Fruit fly (Drosophila melanogaster): ENCODE results near the gene loh.

The loh gene

DNA sequence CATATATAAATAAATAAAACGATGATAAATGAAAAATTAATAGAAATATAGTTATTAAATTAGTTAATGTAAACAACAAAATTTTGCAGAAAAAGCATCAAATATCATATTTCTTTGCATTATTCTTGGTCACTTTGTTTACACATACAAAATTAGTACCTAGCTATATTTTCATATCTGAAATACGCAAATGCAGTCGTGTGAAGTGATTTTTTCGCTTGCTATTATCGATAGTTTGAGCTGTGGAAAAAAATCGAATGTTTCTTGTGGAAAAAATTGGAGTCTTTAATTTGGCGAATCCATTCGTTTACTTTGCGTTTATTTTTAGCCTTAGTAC lies 45.9 kb upstream of the loh start, which contains the start of gene Cnot4 (continued):
- TF ChIP-seq D (optimal IDR thresholded peaks at IDR 0.05) (no peak), D (GFP tag; optimal IDR thresholded peaks at IDR 0.05) (no peak), gt (GFP tag; IDR thresholded peaks at IDR 0.05) (no peak), Doc3 (GFP tag; IDR thresholded peaks at IDR 0.05; ENCODE audit: partially characterized antibody) (peak; percentile 38; the same call in 1 of the 3 replicates), knrl (GFP tag; IDR thresholded peaks at IDR 0.05; ENCODE audit: partially characterized antibody) (peak; percentile 48; the same call in 2 of the 3 replicates), mirr (GFP tag; optimal IDR thresholded peaks at IDR 0.05) (no peak), br (optimal IDR thresholded peaks at IDR 0.05) (no peak), CG14014 (GFP tag; IDR thresholded peaks at IDR 0.05) (no peak), Hsf (GFP tag; optimal IDR thresholded peaks at IDR 0.05) (no peak), sd (tag; optimal IDR thresholded peaks at IDR 0.05) (no peak), sens-2 (GFP tag; IDR thresholded peaks at IDR 0.05) (no peak), Taf1 (GFP tag; IDR thresholded peaks at IDR 0.05) (no peak), ttk (GFP tag; IDR thresholded peaks at IDR 0.05) (no peak), CG17912 (GFP tag; optimal IDR thresholded peaks at IDR 0.05) (no peak), CG12744 (GFP tag; optimal IDR thresholded peaks at IDR 0.05) (no peak), Ets97D (GFP tag; optimal IDR thresholded peaks at IDR 0.05) (no peak), peb (GFP tag; IDR thresholded peaks at IDR 0.05) (no peak), CG30403 (GFP tag; optimal IDR thresholded peaks at IDR 0.05) (no peak), Six4 (GFP tag; optimal IDR thresholded peaks at IDR 0.05) (no peak), CG32772 (GFP tag; IDR thresholded peaks at IDR 0.05) (no peak), phol (tag; optimal IDR thresholded peaks at IDR 0.05) (peak; percentile 23), CG34422 (GFP tag; IDR thresholded peaks at IDR 0.05) (0 out of 3 replicates have a peak, but pooled peaks have one; percentile 11), CG4404 (GFP tag; IDR thresholded peaks at IDR 0.05) (no peak), Sox102F (GFP tag; optimal IDR thresholded peaks at IDR 0.05) (no peak), insv (GFP tag; optimal IDR thresholded peaks at IDR 0.05) (no peak), az2 (GFP tag; optimal IDR thresholded peaks at IDR 0.05) (no peak), tx (GFP tag; optimal IDR thresholded peaks at IDR 0.05) (no peak), Hey (tag; optimal IDR thresholded peaks at IDR 0.05) (no peak), Vsx1 (GFP tag; optimal IDR thresholded peaks at IDR 0.05) (no peak), CG32532 (GFP tag; IDR thresholded peaks at IDR 0.05) (no peak), ase (GFP tag; IDR thresholded peaks at IDR 0.05) (no peak), CG1792 (GFP tag; optimal IDR thresholded peaks at IDR 0.05) (no peak), bigmax (GFP tag; optimal IDR thresholded peaks at IDR 0.05) (no peak), yki (optimal IDR thresholded peaks at IDR 0.05) (no peak), CG4617 (GFP tag; optimal IDR thresholded peaks at IDR 0.05; ENCODE audit: borderline replicate concordance) (no peak), gsb-n (tag; optimal IDR thresholded peaks at IDR 0.05) (peak; percentile 44), unpg (GFP tag; optimal IDR thresholded peaks at IDR 0.05) (no peak), bab2 (GFP tag; optimal IDR thresholded peaks at IDR 0.05) (no peak), CG2199 (GFP tag; IDR thresholded peaks at IDR 0.05) (no peak), CG9437 (GFP tag; optimal IDR thresholded peaks at IDR 0.05) (peak; percentile 35), CG7963 (GFP tag; IDR thresholded peaks at IDR 0.05; ENCODE audit: partially characterized antibody) (no peak), ro (GFP tag; IDR thresholded peaks at IDR 0.05) (no peak), Bteb2 (GFP tag; optimal IDR thresholded peaks at IDR 0.05) (no peak), Bdp1 (GFP tag; optimal IDR thresholded peaks at IDR 0.05) (no peak), CG4707 (GFP tag; optimal IDR thresholded peaks at IDR 0.05) (no peak), gem (tag; optimal IDR thresholded peaks at IDR 0.05) (peak; percentile 24), CG11398 (GFP tag; optimal IDR thresholded peaks at IDR 0.05) (no peak), NfI (GFP tag; optimal IDR thresholded peaks at IDR 0.05) (no peak), CG17361 (GFP tag; IDR thresholded peaks at IDR 0.05) (peak; percentile 47; the same call in 1 of the 3 replicates), CG6765 (GFP tag; optimal IDR thresholded peaks at IDR 0.05) (no peak), da (GFP tag; optimal IDR thresholded peaks at IDR 0.05) (no peak), abd-A (tag; optimal IDR thresholded peaks at IDR 0.05) (no peak), ind (GFP tag; optimal IDR thresholded peaks at IDR 0.05) (no peak), ham (GFP tag; IDR thresholded peaks at IDR 0.05) (no peak)
